Fruit fly (Drosophila melanogaster): ENCODE measurements around the gene CG8360.

DNA sequence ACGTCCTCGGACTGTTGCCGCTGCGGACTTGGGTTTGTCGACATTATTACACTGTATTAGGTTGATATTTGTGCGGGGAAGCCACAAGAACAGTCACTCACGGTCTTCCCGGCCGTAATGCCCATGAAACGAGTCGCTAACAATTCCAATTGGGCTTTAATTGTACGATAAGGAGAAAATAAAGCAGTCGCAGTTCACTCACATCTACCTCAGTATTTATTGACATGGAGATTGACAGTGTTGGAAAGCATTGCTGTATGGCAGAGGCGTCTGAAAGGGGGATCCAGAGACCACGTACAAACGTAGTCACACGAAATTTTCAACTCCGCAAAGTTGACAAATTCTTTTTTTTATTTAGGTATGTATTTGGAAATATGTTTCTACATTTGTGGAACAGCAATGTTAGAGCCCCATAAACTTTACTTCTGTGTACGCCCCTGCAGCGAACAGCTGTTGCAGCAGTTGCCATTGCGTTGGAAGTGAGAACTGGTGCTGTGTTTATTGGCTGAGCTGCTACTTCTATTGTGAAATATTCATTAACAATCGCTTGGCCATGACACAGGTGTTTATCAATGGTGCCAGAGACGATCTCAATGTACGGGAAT is at the start of gene CG8360, which contains the start of gene CG8372:
- TF ChIP-seq br (GFP tag; optimal IDR thresholded peaks at IDR 0.05), result peak; percentile 100
- no peak for TF ChIP-seq lola (GFP tag; optimal IDR thresholded peaks at IDR 0.05)
- TF ChIP-seq Abd-B (GFP tag; optimal IDR thresholded peaks at IDR 0.05), result no peak

Data from whole organism, wandering third instar larva.